Worm (Caenorhabditis elegans) whole organism, early embryonic: Measurements from ENCODE around the gene C14A6.5.

Source experiments
- B0310.2 ChIP-seq: sonication (generic microtip); optimal IDR thresholded peaks from 2 replicates; lab custom pipeline; 2016; ENCODE audit warnings: mild to moderate bottlenecking, missing genetic modification characterization, missing compliant biosample characterization
- F13C5.2 ChIP-seq: sonication (generic microtip); optimal IDR thresholded peaks from 2 replicates; lab custom pipeline; 2017; ENCODE audit warnings: mild to moderate bottlenecking, missing genetic modification characterization, inconsistent platforms, missing compliant biosample characterization
- aly-1 ChIP-seq: sonication (generic microtip); optimal IDR thresholded peaks from 2 replicates; lab custom pipeline; 2016; ENCODE audit warnings: missing genetic modification characterization, missing compliant biosample characterization
- ama-1 ChIP-seq: fragments of 150-350 bp; optimal IDR thresholded peaks from 2 replicates; lab custom pipeline; 2014
- ceh-13 ChIP-seq: fragments of 200-800 bp; sonication (Bioruptor generic); optimal IDR thresholded peaks from 2 replicates; lab custom pipeline; 2018; ENCODE audit warnings: mild to moderate bottlenecking, missing genetic modification characterization, missing compliant biosample characterization
- ceh-36 ChIP-seq: sonication (generic microtip); optimal IDR thresholded peaks from 2 replicates; lab custom pipeline; 2016; ENCODE audit warnings: missing genetic modification characterization, inconsistent platforms, missing compliant biosample characterization
- ets-7 ChIP-seq: sonication (generic microtip); optimal IDR thresholded peaks from 2 replicates; lab custom pipeline; 2016; ENCODE audit warnings: missing genotype, missing genetic modification characterization, missing compliant biosample characterization
- flt-1 ChIP-seq: fragments of 200-800 bp; sonication (Bioruptor generic); IDR thresholded peaks from 2 replicates; pipeline ENCODE4 v1.3.6; 2022; ENCODE audit warnings: missing genetic modification characterization, missing compliant biosample characterization
- hmbx-1 ChIP-seq: sonication (generic microtip); optimal IDR thresholded peaks from 2 replicates; lab custom pipeline; 2016; ENCODE audit warnings: mild to moderate bottlenecking, missing genetic modification characterization, missing compliant biosample characterization
- hmg-4 ChIP-seq: fragments of 200-800 bp; sonication (Bioruptor generic); optimal IDR thresholded peaks from 2 replicates; lab custom pipeline; 2018; ENCODE audit warnings: mild to moderate bottlenecking, missing genetic modification characterization, missing compliant biosample characterization
- hnd-1 ChIP-seq: sonication (generic microtip); optimal IDR thresholded peaks from 2 replicates; lab custom pipeline; 2016; ENCODE audit warnings: missing genetic modification characterization, missing compliant biosample characterization
- pes-1 ChIP-seq: fragments of 200-800 bp; sonication (Bioruptor generic); IDR thresholded peaks from 2 replicates; pipeline ENCODE4 v1.3.6; 2022; ENCODE audit warnings: missing genetic modification reagents, missing genetic modification characterization, missing compliant biosample characterization
- scrt-1 ChIP-seq: fragments of 200-800 bp; sonication (Bioruptor generic); IDR thresholded peaks from 2 replicates; pipeline ENCODE4 v1.3.6; 2022; ENCODE audit warnings: missing genetic modification characterization, missing compliant biosample characterization
- sea-1 ChIP-seq: fragments of 200-800 bp; sonication (Bioruptor generic); conservative IDR thresholded peaks from 2 replicates; pipeline ENCODE4 v1.3.6; 2022; ENCODE audit warnings: missing genetic modification characterization, missing compliant biosample characterization
- tbx-11 ChIP-seq: fragments of 200-800 bp; sonication (Bioruptor generic); IDR thresholded peaks from 2 replicates; pipeline ENCODE4 v1.3.6; 2022; ENCODE audit warnings: missing genetic modification characterization, missing compliant biosample characterization
- tbx-37 ChIP-seq: fragments of 200-800 bp; sonication (Bioruptor generic); conservative IDR thresholded peaks from 2 replicates; pipeline ENCODE4 v1.3.6; 2022; ENCODE audit warnings: missing genetic modification reagents, missing genetic modification characterization, missing compliant biosample characterization
- tra-4 ChIP-seq: sonication (generic microtip); optimal IDR thresholded peaks from 2 replicates; lab custom pipeline; 2017; ENCODE audit warnings: missing genetic modification characterization, missing compliant biosample characterization

The C14A6.5 gene

ce11 chrV:18164758-18165157 lies at the start of gene C14A6.5:
Gene C14A6.5, minus strand, starts transcription at chrV:18164858.
- no peak for TF ChIP-seq B0310.2 (tag; lab: Kevin White, UChicago)
- no peak for TF ChIP-seq aly-1
- no peak for TF ChIP-seq hmbx-1 (tag; lab: Kevin White, UChicago)
- no peak for TF ChIP-seq tra-4
- TF ChIP-seq sea-1 (GFP tag; lab: Robert Waterston, UW), result no peak
- no peak for TF ChIP-seq pes-1 (GFP tag; lab: Robert Waterston, UW)
- no peak for TF ChIP-seq tbx-11
- no peak for TF ChIP-seq hnd-1 (tag; lab: Kevin White, UChicago)
- TF ChIP-seq F13C5.2 (tag; lab: Kevin White, UChicago), result no peak
- TF ChIP-seq ets-7, result no peak
- TF ChIP-seq flt-1 (GFP tag; lab: Robert Waterston, UW), result no peak
- TF ChIP-seq tbx-37 (GFP tag; lab: Robert Waterston, UW), result no peak
- no peak for TF ChIP-seq hmg-4 (GFP tag; lab: Kevin White, UChicago)

ce11 chrV:18212848-18213247 lies 48.2 kb upstream of the C14A6.5 start:
- no peak for TF ChIP-seq tbx-37 (GFP tag; lab: Robert Waterston, UW)
- no peak for TF ChIP-seq sea-1 (GFP tag; lab: Robert Waterston, UW)
- TF ChIP-seq ceh-13 (GFP tag; lab: Kevin White, UChicago), result no peak
- no peak for TF ChIP-seq tra-4

DNA sequence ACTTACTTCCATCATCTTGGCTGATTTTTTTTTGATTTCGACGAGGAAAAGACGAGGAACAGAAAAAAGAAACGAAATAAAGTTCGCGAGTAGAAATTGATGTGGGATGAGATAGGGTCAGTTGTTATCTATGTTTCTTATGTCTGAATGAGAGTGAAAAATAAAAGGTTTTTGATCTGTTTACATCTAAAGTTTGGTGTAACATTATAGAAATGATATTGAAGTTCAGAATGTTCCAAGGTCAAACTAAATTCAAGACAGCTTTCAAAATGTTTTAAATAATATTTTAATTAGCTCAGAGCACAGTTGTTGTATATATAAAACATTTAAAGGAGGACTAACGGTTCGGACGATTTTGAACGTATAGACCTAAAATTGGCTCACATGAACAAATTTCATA lies 44.4 kb upstream of the C14A6.5 start, which contains the start of gene F16H6.7:
TSS of gene F16H6.7 (minus strand) at position 101 of the 400 bp plus-strand sequence.
- TF ChIP-seq hmg-4 (GFP tag; lab: Kevin White, UChicago) (no peak), tbx-11 (no peak), ceh-36 (no peak), B0310.2 (tag; lab: Kevin White, UChicago) (no peak), flt-1 (GFP tag; lab: Robert Waterston, UW) (no peak), tra-4 (no peak), ama-1 (lab: Kevin White, UChicago) (no peak), sea-1 (GFP tag; lab: Robert Waterston, UW) (no peak), hnd-1 (tag; lab: Kevin White, UChicago) (no peak), scrt-1 (no peak), ceh-13 (GFP tag; lab: Kevin White, UChicago) (no peak), hmbx-1 (tag; lab: Kevin White, UChicago) (no peak), F13C5.2 (tag; lab: Kevin White, UChicago) (no peak), tbx-37 (GFP tag; lab: Robert Waterston, UW) (no peak), pes-1 (GFP tag; lab: Robert Waterston, UW) (no peak), aly-1 (no peak), ets-7 (no peak)

- TF ChIP-seq sea-1 (GFP tag; lab: Robert Waterston, UW) (no peak), hmg-4 (GFP tag; lab: Kevin White, UChicago) (no peak), tbx-11 (no peak), pes-1 (GFP tag; lab: Robert Waterston, UW) (no peak), scrt-1 (no peak), ets-7 (no peak), tra-4 (no peak), ama-1 (lab: Kevin White, UChicago) (no peak)
Observed at ce11 chrV:18198421-18198820, 33.8 kb upstream of the C14A6.5 start, which contains the start of gene F16H6.4. Gene F16H6.4, plus strand, starts transcription at chrV:18198721.

DNA sequence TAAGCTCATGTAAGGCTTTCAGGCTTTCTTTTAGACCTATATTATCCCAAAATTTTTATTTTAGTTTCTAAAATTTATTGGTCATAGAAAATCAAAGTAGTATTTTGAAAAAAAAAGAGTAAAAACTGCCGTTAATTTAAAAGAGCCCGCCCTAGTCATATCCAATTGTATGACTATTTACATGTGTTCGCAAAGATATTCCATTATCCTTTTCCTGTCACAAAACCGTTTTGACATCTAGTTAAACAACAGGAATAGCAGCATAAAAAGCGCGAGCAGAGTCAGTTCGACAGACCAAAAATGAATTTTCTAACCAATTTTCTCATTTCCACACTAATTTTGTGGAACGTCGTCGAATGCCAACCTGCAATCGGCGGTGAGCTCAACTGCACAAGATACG lies 30.3 kb upstream of the C14A6.5 start, which contains the start of gene F16H6.3:
TSS of gene F16H6.3 (plus strand) at position 301 of the 400 bp plus-strand sequence.
- TF ChIP-seq ceh-13 (GFP tag; lab: Kevin White, UChicago) (no peak), scrt-1 (no peak), hmg-4 (GFP tag; lab: Kevin White, UChicago) (no peak), flt-1 (GFP tag; lab: Robert Waterston, UW) (no peak), sea-1 (GFP tag; lab: Robert Waterston, UW) (no peak), aly-1 (no peak), ama-1 (lab: Kevin White, UChicago) (no peak), pes-1 (GFP tag; lab: Robert Waterston, UW) (no peak), tbx-37 (GFP tag; lab: Robert Waterston, UW) (no peak), B0310.2 (tag; lab: Kevin White, UChicago) (no peak), hmbx-1 (tag; lab: Kevin White, UChicago) (no peak), hnd-1 (tag; lab: Kevin White, UChicago) (no peak), ceh-36 (no peak)

- TF ChIP-seq ama-1 (lab: Kevin White, UChicago) (no peak), ets-7 (no peak), tbx-37 (GFP tag; lab: Robert Waterston, UW) (no peak), F13C5.2 (tag; lab: Kevin White, UChicago) (no peak), hnd-1 (tag; lab: Kevin White, UChicago) (no peak), scrt-1 (no peak), B0310.2 (tag; lab: Kevin White, UChicago) (no peak), ceh-13 (GFP tag; lab: Kevin White, UChicago) (no peak), ceh-36 (no peak), sea-1 (GFP tag; lab: Robert Waterston, UW) (no peak), tra-4 (no peak), flt-1 (GFP tag; lab: Robert Waterston, UW) (no peak)
Observed at ce11 chrV:18191128-18191527, 26.5 kb upstream of the C14A6.5 start, which contains the start of gene clec-42. Gene clec-42, plus strand, starts transcription at chrV:18191412.

- TF ChIP-seq scrt-1 (no peak), B0310.2 (tag; lab: Kevin White, UChicago) (no peak), flt-1 (GFP tag; lab: Robert Waterston, UW) (no peak), tbx-37 (GFP tag; lab: Robert Waterston, UW) (no peak)
Observed at ce11 chrV:18189181-18189580, 24.5 kb upstream of the C14A6.5 start, which contains the start of gene clec-246. Gene clec-246, plus strand, starts transcription at chrV:18189481.

DNA sequence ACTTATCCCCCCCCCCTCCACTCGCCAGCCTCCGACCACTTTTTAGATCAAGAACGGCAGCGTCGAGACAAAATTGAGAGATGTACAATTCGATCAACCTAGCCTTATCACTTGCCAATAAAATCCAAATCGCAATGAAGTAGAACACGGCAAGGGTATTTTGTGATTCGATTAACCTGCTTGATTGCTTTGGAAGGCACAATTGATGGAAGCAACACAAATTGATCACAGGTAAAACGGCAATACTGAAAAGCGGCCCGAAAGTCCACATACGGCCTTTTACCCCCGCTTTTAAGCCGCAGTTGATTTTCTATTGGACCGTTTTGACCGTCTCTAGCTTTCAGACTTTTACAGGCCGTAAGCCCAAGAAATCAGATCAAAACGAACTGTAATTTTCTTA lies 23.7 kb upstream of the C14A6.5 start, which contains the start of gene clec-245:
TSS of gene clec-245 (minus strand) at position 101 of the 400 bp plus-strand sequence.
- TF ChIP-seq hmbx-1 (tag; lab: Kevin White, UChicago) (no peak), tra-4 (no peak), hmg-4 (GFP tag; lab: Kevin White, UChicago) (no peak), scrt-1 (no peak), F13C5.2 (tag; lab: Kevin White, UChicago) (no peak), flt-1 (GFP tag; lab: Robert Waterston, UW) (no peak), sea-1 (GFP tag; lab: Robert Waterston, UW) (no peak), hnd-1 (tag; lab: Kevin White, UChicago) (no peak), tbx-37 (GFP tag; lab: Robert Waterston, UW) (no peak), ceh-36 (no peak), ets-7 (no peak), ama-1 (lab: Kevin White, UChicago) (no peak)
